Worm (Caenorhabditis elegans): Measurements from ENCODE around the gene rsp-1.

rsp-1 gene

DNA sequence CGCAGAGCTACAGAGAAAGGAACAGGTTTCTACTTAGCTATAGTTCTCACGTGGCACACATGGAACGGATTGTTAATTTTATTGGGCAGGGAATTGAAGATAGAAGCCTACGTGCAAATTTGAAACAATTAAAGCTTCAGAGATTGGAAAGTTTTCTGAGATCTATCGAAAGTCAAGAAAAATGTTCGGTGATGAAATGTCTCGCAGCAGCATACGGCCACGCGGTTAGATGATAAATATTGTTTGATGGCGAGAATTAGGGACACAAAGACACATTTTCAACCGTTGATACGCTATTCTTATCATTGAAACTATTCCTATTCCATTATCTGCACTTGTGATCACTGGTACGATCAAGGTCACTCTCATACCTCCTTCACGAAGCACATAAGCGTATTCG lies 19.4 kb downstream of the rsp-1 start:
- TF ChIP-seq sma-3 (GFP tag; optimal IDR thresholded peaks at IDR 0.05), result peak; percentile 53
- peak in 1 of 2 experiments; percentile 55 for TF ChIP-seq mdl-1 (tag; optimal IDR thresholded peaks at IDR 0.05)
- TF ChIP-seq sma-9 (GFP tag; optimal IDR thresholded peaks at IDR 0.05), result peak; percentile 80
- no peak for TF ChIP-seq sma-9 (tag; optimal IDR thresholded peaks at IDR 0.05)
- no peak for TF ChIP-seq elt-3 (tag; optimal IDR thresholded peaks at IDR 0.05)
- TF ChIP-seq F13H6.1 (tag; optimal IDR thresholded peaks at IDR 0.05), result no peak
- peak in 1 of 2 experiments; percentile 23 for TF ChIP-seq lsy-2 (tag; optimal IDR thresholded peaks at IDR 0.05)
- no peak for TF ChIP-seq ztf-11 (tag; optimal IDR thresholded peaks at IDR 0.05)
- peak; percentile 21 for TF ChIP-seq sem-4 (tag; optimal IDR thresholded peaks at IDR 0.05)
- peak; percentile 79 for TF ChIP-seq nhr-21 (tag; optimal IDR thresholded peaks at IDR 0.05)
- peak; percentile 25 for TF ChIP-seq gmeb-1 (tag; optimal IDR thresholded peaks at IDR 0.05)
- TF ChIP-seq fos-1 (tag; optimal IDR thresholded peaks at IDR 0.05), result peak; percentile 81
- peak; percentile 42 for TF ChIP-seq crh-2 (tag; optimal IDR thresholded peaks at IDR 0.05)
- no peak for TF ChIP-seq nhr-237 (tag; optimal IDR thresholded peaks at IDR 0.05)
- TF ChIP-seq blmp-1 (tag; optimal IDR thresholded peaks at IDR 0.05; ENCODE audit: insufficient read depth), result peak; percentile 95
- peak; percentile 36 for TF ChIP-seq nhr-129 (tag; optimal IDR thresholded peaks at IDR 0.05)
- peak; percentile 62 for TF ChIP-seq nhr-25 (tag; optimal IDR thresholded peaks at IDR 0.05)
- TF ChIP-seq ceh-82 (tag; optimal IDR thresholded peaks at IDR 0.05), result no peak
- TF ChIP-seq C34F6.9 (tag; optimal IDR thresholded peaks at IDR 0.05), result peak; percentile 21

DNA sequence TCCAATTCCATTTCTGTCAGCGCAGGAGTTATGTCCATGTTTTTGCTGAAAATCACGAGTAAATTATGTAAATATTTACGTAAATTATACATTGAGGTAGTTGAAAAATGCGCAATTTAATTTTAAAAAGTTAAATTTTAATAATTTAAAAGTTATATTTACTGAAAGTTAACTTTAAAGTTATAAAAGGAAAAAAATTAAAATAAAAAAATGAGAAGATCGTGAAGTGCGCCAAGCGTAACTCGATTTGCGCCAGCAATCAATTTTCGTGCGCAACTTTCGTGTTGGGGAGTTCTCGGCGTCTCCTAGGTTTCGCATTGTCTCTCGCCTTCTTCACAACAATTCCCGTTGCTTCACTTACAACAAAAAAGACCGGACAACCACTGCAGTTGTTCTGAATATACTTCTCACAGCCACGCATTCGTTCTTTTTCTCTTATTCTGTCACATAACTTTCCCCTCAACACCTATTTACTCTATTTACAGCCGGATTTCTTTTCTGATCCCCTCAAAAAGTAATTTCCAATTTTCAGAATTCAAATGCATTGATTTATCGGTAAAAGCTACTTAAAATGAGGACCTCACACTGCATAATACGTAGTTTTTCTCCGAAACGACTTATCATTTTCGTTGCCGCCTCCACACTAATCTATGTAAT lies 20.5 kb downstream of the rsp-1 start, which contains the start of the genes metl-1 and W02B12.11:
Gene metl-1, minus strand, starts transcription at position 51 of the 657 bp plus-strand sequence.
Gene W02B12.11, plus strand, starts transcription at position 337 of the 657 bp plus-strand sequence.
- TF ChIP-seq elt-3 (tag; optimal IDR thresholded peaks at IDR 0.05) (no peak), alr-1 (tag; optimal IDR thresholded peaks at IDR 0.05) (no peak), C34F6.9 (tag; optimal IDR thresholded peaks at IDR 0.05) (peak; percentile 90), fos-1 (tag; optimal IDR thresholded peaks at IDR 0.05) (peak; percentile 50), zag-1 (tag; optimal IDR thresholded peaks at IDR 0.05) (no peak), nhr-11 (tag; optimal IDR thresholded peaks at IDR 0.05) (no peak), lin-39 (tag; optimal IDR thresholded peaks at IDR 0.05) (no peak), nhr-25 (tag; optimal IDR thresholded peaks at IDR 0.05) (peak; percentile 87), mdl-1 (tag; optimal IDR thresholded peaks at IDR 0.05) (no peak), peb-1 (tag; optimal IDR thresholded peaks at IDR 0.05) (no peak), unc-55 (GFP tag; optimal IDR thresholded peaks at IDR 0.05) (peak; percentile 87), skn-1 (tag; optimal IDR thresholded peaks at IDR 0.05) (no peak), lin-13 (GFP tag; optimal IDR thresholded peaks at IDR 0.05) (peak; percentile 85), Y55F3AM.14 (GFP tag; optimal IDR thresholded peaks at IDR 0.05) (peak; percentile 29), ZK546.5 (tag; optimal IDR thresholded peaks at IDR 0.05) (no peak), ama-1 (optimal IDR thresholded peaks at IDR 0.05) (peak; percentile 14), ztf-4 (tag; optimal IDR thresholded peaks at IDR 0.05) (peak; percentile 79), lin-11 (tag; optimal IDR thresholded peaks at IDR 0.05) (peak; percentile 79), elt-1 (tag; optimal IDR thresholded peaks at IDR 0.05) (no peak), nhr-10 (tag; optimal IDR thresholded peaks at IDR 0.05) (no peak), sma-3 (GFP tag; optimal IDR thresholded peaks at IDR 0.05) (peak; percentile 77), aly-2 (tag; optimal IDR thresholded peaks at IDR 0.05) (no peak), nhr-77 (tag; optimal IDR thresholded peaks at IDR 0.05) (no peak), F13H6.1 (tag; optimal IDR thresholded peaks at IDR 0.05) (peak; percentile 89), snpc-4 (tag; optimal IDR thresholded peaks at IDR 0.05) (peak; percentile 77), blmp-1 (tag; optimal IDR thresholded peaks at IDR 0.05; ENCODE audit: insufficient read depth) (peak; percentile 68), nhr-12 (tag; optimal IDR thresholded peaks at IDR 0.05) (no peak), gmeb-1 (tag; optimal IDR thresholded peaks at IDR 0.05) (peak; percentile 87), nhr-129 (tag; optimal IDR thresholded peaks at IDR 0.05) (peak; percentile 62), unc-39 (tag; optimal IDR thresholded peaks at IDR 0.05) (no peak), crh-2 (tag; optimal IDR thresholded peaks at IDR 0.05) (peak; percentile 83), lsy-2 (tag; optimal IDR thresholded peaks at IDR 0.05) (peak; percentile 84 to 92), ztf-11 (tag; optimal IDR thresholded peaks at IDR 0.05) (no peak), nhr-237 (tag; optimal IDR thresholded peaks at IDR 0.05) (no peak), nhr-21 (tag; optimal IDR thresholded peaks at IDR 0.05) (peak; percentile 82), sem-4 (tag; optimal IDR thresholded peaks at IDR 0.05) (peak; percentile 88), mbf-1 (tag; optimal IDR thresholded peaks at IDR 0.05) (no peak), ceh-16 (tag; optimal IDR thresholded peaks at IDR 0.05) (peak; percentile 21), ztf-1 (GFP tag; conservative IDR thresholded peaks at IDR 0.05) (no peak), ceh-82 (tag; optimal IDR thresholded peaks at IDR 0.05) (no peak), unc-62 (GFP tag; optimal IDR thresholded peaks at IDR 0.05) (no peak), egl-27 (tag; optimal IDR thresholded peaks at IDR 0.05) (peak; percentile 32), mab-5 (tag; optimal IDR thresholded peaks at IDR 0.05) (peak; percentile 68), nhr-6 (tag; optimal IDR thresholded peaks at IDR 0.05) (peak; percentile 38), R02D3.7 (tag; optimal IDR thresholded peaks at IDR 0.05) (peak; percentile 53), sma-9 (GFP tag; optimal IDR thresholded peaks at IDR 0.05) (peak; percentile 90), sma-9 (tag; optimal IDR thresholded peaks at IDR 0.05) (no peak), dmd-4 (tag; optimal IDR thresholded peaks at IDR 0.05) (no peak), nhr-23 (tag; optimal IDR thresholded peaks at IDR 0.05) (no peak)
